Worm (Caenorhabditis elegans) whole organism, L3 larva: Measurements from ENCODE around the gene dhs-12.

Source experiments
- R02D3.7 ChIP-seq: fragments of 150-350 bp; optimal IDR thresholded peaks from 2 replicates; lab custom pipeline; 2014; ENCODE audit warnings: missing biosample characterization, missing genetic modification characterization
- aly-2 ChIP-seq: fragments of 150-350 bp; optimal IDR thresholded peaks from 2 replicates; lab custom pipeline; 2014; ENCODE audit warnings: missing biosample characterization, missing genetic modification characterization
- ama-1 ChIP-seq: fragments of 150-350 bp; optimal IDR thresholded peaks from 2 replicates; lab custom pipeline; 2018
- ceh-16 ChIP-seq: sonication (generic microtip); optimal IDR thresholded peaks from 2 replicates; lab custom pipeline; 2017; ENCODE audit warnings: missing biosample characterization, missing genetic modification characterization
- ceh-28 ChIP-seq: fragments of 150-350 bp; optimal IDR thresholded peaks from 2 replicates; lab custom pipeline; 2014; ENCODE audit warnings: missing biosample characterization, missing genetic modification reagents, missing genetic modification characterization
- ceh-82 ChIP-seq: fragments of 150-350 bp; optimal IDR thresholded peaks from 2 replicates; lab custom pipeline; 2014; ENCODE audit warnings: missing biosample characterization, missing genetic modification characterization
- ceh-9 ChIP-seq: sonication (generic microtip); optimal IDR thresholded peaks from 2 replicates; lab custom pipeline; 2018; ENCODE audit warnings: missing biosample characterization, missing genetic modification characterization
- daf-12 ChIP-seq: fragments of 150-350 bp; optimal IDR thresholded peaks from 2 replicates; lab custom pipeline; 2014; ENCODE audit warnings: missing biosample characterization, missing genetic modification reagents, missing genetic modification characterization
- egl-27 ChIP-seq: sonication (generic microtip); optimal IDR thresholded peaks from 4 replicates; lab custom pipeline; 2017; ENCODE audit warnings: missing biosample characterization, missing genetic modification reagents, missing genetic modification characterization
- egl-5 ChIP-seq: fragments of 150-350 bp; optimal IDR thresholded peaks from 2 replicates; lab custom pipeline; 2017; ENCODE audit warnings: missing biosample characterization, missing genetic modification reagents, missing genetic modification characterization, inconsistent platforms
- elt-2 ChIP-seq: sonication (generic microtip); optimal IDR thresholded peaks from 2 replicates; lab custom pipeline; 2016; ENCODE audit warnings: missing genetic modification reagents, mild to moderate bottlenecking, missing genetic modification characterization, missing compliant biosample characterization
- elt-3 ChIP-seq, 3 experiments: fragments of 150-350 bp in 1 of 3; sonication (generic microtip) in 2 of 3; optimal IDR thresholded peaks; 2 replicates in 2 of 3; 4 replicates in 1 of 3; lab custom pipeline; 2014 to 2017; ENCODE audit warnings: missing biosample characterization in 3 of 3, missing genetic modification characterization in 3 of 3
- fkh-10 ChIP-seq: sonication (generic microtip); optimal IDR thresholded peaks from 2 replicates; lab custom pipeline; 2017; ENCODE audit warnings: missing biosample characterization, missing genetic modification reagents, missing genetic modification characterization
- hmg-11 ChIP-seq: sonication (generic microtip); optimal IDR thresholded peaks from 2 replicates; lab custom pipeline; 2016; ENCODE audit warnings: missing genetic modification characterization, missing compliant biosample characterization
- lin-15B ChIP-seq: fragments of 150-350 bp; optimal IDR thresholded peaks from 2 replicates; lab custom pipeline; 2014; ENCODE audit warnings: missing biosample characterization, missing genetic modification characterization
- lsy-12 ChIP-seq: sonication (generic microtip); optimal IDR thresholded peaks from 2 replicates; lab custom pipeline; 2016; ENCODE audit warnings: mild to moderate bottlenecking, missing genetic modification characterization, missing compliant biosample characterization
- mdl-1 ChIP-seq: fragments of 150-350 bp; optimal IDR thresholded peaks from 2 replicates; lab custom pipeline; 2014; ENCODE audit warnings: missing biosample characterization, missing genetic modification characterization
- mml-1 ChIP-seq: fragments of 150-350 bp; sonication (generic microtip); optimal IDR thresholded peaks from 3 replicates; lab custom pipeline; 2014; ENCODE audit warnings: missing biosample characterization, missing genetic modification characterization
- nfya-1 ChIP-seq: sonication (generic microtip); optimal IDR thresholded peaks from 2 replicates; lab custom pipeline; 2017; ENCODE audit warnings: missing genetic modification characterization, mild to moderate bottlenecking, missing compliant biosample characterization, antibody characterized with exemption, moderate library complexity; ENCODE audit not compliant: insufficient read depth
- nhr-11 ChIP-seq: fragments of 150-350 bp; optimal IDR thresholded peaks from 2 replicates; lab custom pipeline; 2014; ENCODE audit warnings: missing biosample characterization, missing genetic modification characterization
- nhr-25 ChIP-seq: sonication (generic microtip); optimal IDR thresholded peaks from 2 replicates; lab custom pipeline; 2017; ENCODE audit warnings: missing biosample characterization, missing genetic modification characterization
- nhr-28 ChIP-seq: fragments of 150-350 bp; optimal IDR thresholded peaks from 2 replicates; lab custom pipeline; 2014; ENCODE audit warnings: missing biosample characterization, missing genetic modification characterization
- nhr-67 ChIP-seq: fragments of 150-350 bp; optimal IDR thresholded peaks from 2 replicates; lab custom pipeline; 2014; ENCODE audit warnings: missing biosample characterization, missing genetic modification characterization
- nhr-77 ChIP-seq: fragments of 150-350 bp; optimal IDR thresholded peaks from 2 replicates; lab custom pipeline; 2014; ENCODE audit warnings: missing biosample characterization, missing genetic modification characterization
- pha-4 ChIP-seq: fragments of 150-350 bp; optimal IDR thresholded peaks from 2 replicates; lab custom pipeline; 2014; ENCODE audit warnings: missing biosample characterization, missing genetic modification reagents, missing genetic modification characterization
- pqm-1 ChIP-seq: fragments of 150-350 bp; optimal IDR thresholded peaks from 2 replicates; lab custom pipeline; 2017; ENCODE audit warnings: missing biosample characterization, missing genetic modification characterization, inconsistent platforms
- sea-2 ChIP-seq: fragments of 150-350 bp; sonication (generic microtip); optimal IDR thresholded peaks from 4 replicates; lab custom pipeline; 2014; ENCODE audit warnings: missing biosample characterization, missing genetic modification reagents, missing genetic modification characterization
- skn-1 ChIP-seq: fragments of 150-350 bp; optimal IDR thresholded peaks from 2 replicates; lab custom pipeline; 2014; ENCODE audit warnings: missing biosample characterization, missing genetic modification characterization
- snpc-4 ChIP-seq: fragments of 150-350 bp; optimal IDR thresholded peaks from 2 replicates; lab custom pipeline; 2014; ENCODE audit warnings: missing biosample characterization, missing genetic modification characterization
- tbx-2 ChIP-seq: sonication (generic microtip); optimal IDR thresholded peaks from 2 replicates; lab custom pipeline; 2016; ENCODE audit warnings: mild to moderate bottlenecking, missing genetic modification characterization, missing compliant biosample characterization
- unc-39 ChIP-seq: sonication (generic microtip); optimal IDR thresholded peaks from 4 replicates; lab custom pipeline; 2017; ENCODE audit warnings: missing biosample characterization, missing genetic modification characterization
- unc-62 ChIP-seq: fragments of 150-350 bp; sonication (generic microtip); optimal IDR thresholded peaks from 4 replicates; lab custom pipeline; 2014; ENCODE audit warnings: missing biosample characterization, missing genetic modification reagents, missing genetic modification characterization
- zag-1 ChIP-seq: fragments of 150-350 bp; optimal IDR thresholded peaks from 2 replicates; lab custom pipeline; 2014; ENCODE audit warnings: missing biosample characterization, missing genetic modification characterization
- ztf-11 ChIP-seq: fragments of 150-350 bp; optimal IDR thresholded peaks from 2 replicates; lab custom pipeline; 2014; ENCODE audit warnings: missing biosample characterization, missing genetic modification characterization
- ztf-4 ChIP-seq: fragments of 150-350 bp; optimal IDR thresholded peaks from 2 replicates; lab custom pipeline; 2014; ENCODE audit warnings: missing biosample characterization, missing genetic modification characterization

dhs-12 gene

ce11 chrIV:10141930-10142505 is at the start of gene dhs-12, which contains the start of the genes gst-2 and gst-4:
Gene dhs-12 (plus strand): TSS chrIV:10142455.
Gene gst-2 (minus strand): TSS chrIV:10142061.
Gene gst-4 (plus strand): TSS chrIV:10142225.
- TF ChIP-seq nhr-11 (no peak), skn-1 (tag; lab: Kevin White, UChicago) (peak; percentile 43)

DNA sequence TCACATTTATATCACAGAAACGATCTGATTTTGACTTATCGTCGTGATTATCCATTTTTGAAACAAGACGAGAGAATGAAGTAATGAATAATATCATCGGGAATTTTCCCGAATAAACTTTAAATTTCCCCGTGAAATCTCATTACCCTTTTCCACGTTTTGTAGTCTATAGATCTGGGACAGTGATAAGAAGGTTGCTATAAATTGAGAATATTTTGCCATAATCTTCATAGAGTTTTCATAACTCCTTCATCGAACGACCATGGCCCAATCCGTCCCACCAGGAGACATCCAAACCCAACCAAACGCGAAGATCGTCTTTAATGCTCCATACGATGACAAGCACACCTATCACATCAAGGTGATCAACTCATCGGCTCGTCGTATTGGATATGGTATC is 47.1 kb upstream of the dhs-12 start, which contains the start of the genes C04G2.5 and msp-36:
Gene C04G2.5, minus strand, starts transcription at position 101 of the 400 bp plus-strand sequence.
Gene msp-36, plus strand, starts transcription at position 263 of the 400 bp plus-strand sequence.
- TF ChIP-seq mml-1 (tag; lab: Kevin White, UChicago) (no peak), aly-2 (tag; lab: Kevin White, UChicago) (no peak), ceh-28 (tag; lab: Kevin White, UChicago) (no peak), tbx-2 (tag; lab: Kevin White, UChicago) (no peak), skn-1 (tag; lab: Kevin White, UChicago) (no peak), ama-1 (lab: Kevin White, UChicago) (no peak), nhr-77 (tag; lab: Kevin White, UChicago) (no peak), snpc-4 (tag; lab: Kevin White, UChicago) (no peak), unc-62 (GFP tag; lab: Kevin White, UChicago) (no peak), ceh-16 (no peak), pha-4 (tag; lab: Kevin White, UChicago) (no peak), sea-2 (GFP tag; lab: Kevin White, UChicago) (no peak), egl-27 (tag; lab: Kevin White, UChicago) (no peak), nhr-11 (no peak)

ce11 chrIV:10096881-10097280 is 45.4 kb upstream of the dhs-12 start, which contains the start of gene dis-3:
Gene dis-3 (plus strand): TSS chrIV:10097202.
- TF ChIP-seq nhr-77 (tag; lab: Kevin White, UChicago) (no peak), mml-1 (tag; lab: Kevin White, UChicago) (no peak), R02D3.7 (tag; lab: Kevin White, UChicago) (peak; percentile 71), lin-15B (peak; percentile 42)

ce11 chrIV:10110417-10110816 is 31.8 kb upstream of the dhs-12 start, which contains the start of gene egl-38:
Gene egl-38 (minus strand): TSS chrIV:10110517.
- no peak for TF ChIP-seq mdl-1 (tag; lab: Kevin White, UChicago)
- no peak for TF ChIP-seq ceh-28 (tag; lab: Kevin White, UChicago)
- no peak for TF ChIP-seq unc-39 (tag; lab: Kevin White, UChicago)
- no peak for TF ChIP-seq pha-4 (tag; lab: Kevin White, UChicago)
- no peak for TF ChIP-seq ztf-4
- TF ChIP-seq nhr-67: no peak
- no peak for TF ChIP-seq hmg-11 (tag; lab: Kevin White, UChicago)
- no peak for TF ChIP-seq ceh-16
- no peak for TF ChIP-seq ztf-11

- TF ChIP-seq lsy-12 (tag; lab: Kevin White, UChicago) (no peak), daf-12 (tag; lab: Kevin White, UChicago) (no peak), egl-27 (tag; lab: Kevin White, UChicago) (no peak), skn-1 (tag; lab: Kevin White, UChicago) (no peak), ceh-82 (no peak), ceh-9 (tag; lab: Kevin White, UChicago) (no peak), fkh-10 (no peak), elt-2 (no peak), elt-3 (tag; optimal IDR thresholded peaks at IDR 0.05; lab: Kevin White, UChicago) (no peak)
These were observed 31.4 kb upstream of the dhs-12 start for ce11 chrIV:10110870-10111269.

DNA sequence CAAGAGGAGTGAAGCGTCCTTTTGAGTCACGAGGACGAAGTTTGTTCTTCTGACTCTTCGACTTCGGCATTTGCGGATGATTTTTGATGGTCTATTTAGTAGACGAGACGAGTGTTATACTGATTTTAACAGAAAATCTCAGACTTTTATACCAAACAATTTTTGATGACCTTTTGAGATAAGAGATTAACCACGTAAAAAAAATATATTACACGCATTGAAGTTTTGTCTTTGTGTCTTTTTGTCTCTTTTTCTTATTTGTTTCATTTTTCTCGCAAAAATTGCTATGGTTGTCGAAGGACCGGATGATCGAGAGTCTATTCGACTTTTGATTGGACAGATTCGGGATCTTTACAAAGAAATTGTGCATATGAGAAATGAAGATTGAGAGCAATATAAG is 30.8 kb upstream of the dhs-12 start, which contains the start of gene spch-1:
Gene spch-1, minus strand, starts transcription at position 101 of the 400 bp plus-strand sequence.
- TF ChIP-seq nhr-28 (tag; lab: Kevin White, UChicago): no peak
- TF ChIP-seq ceh-28 (tag; lab: Kevin White, UChicago): no peak
- no peak for TF ChIP-seq pha-4 (tag; lab: Kevin White, UChicago)
- TF ChIP-seq nfya-1: no peak
- TF ChIP-seq egl-5: no peak
- TF ChIP-seq hmg-11 (tag; lab: Kevin White, UChicago): no peak
- no peak for TF ChIP-seq pqm-1 (tag; lab: Kevin White, UChicago)
- no peak for TF ChIP-seq zag-1 (tag; lab: Kevin White, UChicago)
- no peak for TF ChIP-seq ama-1 (lab: Kevin White, UChicago)
- TF ChIP-seq nhr-77 (tag; lab: Kevin White, UChicago): no peak
- no peak for TF ChIP-seq nhr-11
- TF ChIP-seq elt-2: no peak
- no peak for TF ChIP-seq nhr-25 (tag; lab: Kevin White, UChicago)
